Worm (Caenorhabditis elegans) whole organism, midembryonic: ENCODE measurements around the gene C01G10.5.

ENCODE experiments used
- T22C8.4 ChIP-seq: fragments of 200-800 bp; sonication (Bioruptor generic); IDR thresholded peaks from 2 replicates; pipeline ENCODE4 v1.3.6; 2022; ENCODE audit warnings: missing genetic modification characterization, missing compliant biosample characterization
- cog-1 ChIP-seq: sonication (generic microtip); optimal IDR thresholded peaks from 2 replicates; lab custom pipeline; 2016; ENCODE audit warnings: missing genetic modification characterization, missing compliant biosample characterization
- flt-1 ChIP-seq: fragments of 200-800 bp; sonication (Bioruptor generic); IDR thresholded peaks from 2 replicates; pipeline ENCODE4 v1.3.6; 2022; ENCODE audit warnings: missing genetic modification characterization, missing compliant biosample characterization
- klf-2 ChIP-seq: fragments of 200-800 bp; sonication (Bioruptor generic); conservative IDR thresholded peaks from 2 replicates; pipeline ENCODE4 v1.3.6; 2022; ENCODE audit warnings: missing genetic modification reagents, missing genetic modification characterization, missing compliant biosample characterization
- med-1 ChIP-seq: sonication (generic microtip); optimal IDR thresholded peaks from 2 replicates; lab custom pipeline; 2017; ENCODE audit warnings: missing genetic modification characterization, mild to moderate bottlenecking, missing compliant biosample characterization, antibody characterized with exemption, missing genetic modification reagents; ENCODE audit not compliant: insufficient read depth
- ref-1 ChIP-seq: fragments of 200-800 bp; sonication (Bioruptor generic); conservative IDR thresholded peaks from 2 replicates; pipeline ENCODE4 v1.3.6; 2022; ENCODE audit warnings: missing genetic modification reagents, missing genetic modification characterization, missing compliant biosample characterization
- tab-1 ChIP-seq: fragments of 200-800 bp; sonication (Bioruptor generic); IDR thresholded peaks from 2 replicates; pipeline ENCODE4 v1.3.6; 2022; ENCODE audit warnings: missing genetic modification characterization, missing compliant biosample characterization
- ztf-23 ChIP-seq: fragments of 200-800 bp; sonication (Bioruptor generic); IDR thresholded peaks from 2 replicates; pipeline ENCODE4 v1.3.6; 2022; ENCODE audit warnings: missing genetic modification reagents, missing genetic modification characterization, missing compliant biosample characterization
- ztf-29 ChIP-seq: fragments of 200-800 bp; sonication (Bioruptor generic); IDR thresholded peaks from 2 replicates; pipeline ENCODE4 v1.3.6; 2022; ENCODE audit warnings: missing genetic modification reagents, missing genetic modification characterization, missing compliant biosample characterization

The C01G10.5 gene

ce11 chrV:15055873-15056272 lies 33.5 kb downstream of the C01G10.5 start, which contains the start of gene C25D7.16:
Gene C25D7.16 (plus strand): TSS chrV:15056173.
- TF ChIP-seq ref-1 (GFP tag; lab: Robert Waterston, UW) (no peak), med-1 (no peak), T22C8.4 (GFP tag; lab: Robert Waterston, UW) (no peak), cog-1 (tag; lab: Kevin White, UChicago) (no peak), ztf-29 (no peak), flt-1 (GFP tag; lab: Robert Waterston, UW) (no peak), ztf-23 (GFP tag; lab: Robert Waterston, UW) (no peak), tab-1 (no peak)

- TF ChIP-seq klf-2 (GFP tag; lab: Robert Waterston, UW) = no peak
Observed at ce11 chrV:15054733-15055132, 34.6 kb downstream of the C01G10.5 start.

ce11 chrV:15052368-15052767 lies 37.0 kb downstream of the C01G10.5 start, which contains the start of the genes fbxa-82 and C25D7.5:
Gene fbxa-82 (minus strand): TSS chrV:15052530.
Gene C25D7.5 (plus strand): TSS chrV:15052650.
- no peak for TF ChIP-seq T22C8.4 (GFP tag; lab: Robert Waterston, UW)
- TF ChIP-seq klf-2 (GFP tag; lab: Robert Waterston, UW) = no peak
- no peak for TF ChIP-seq tab-1
- TF ChIP-seq med-1 = no peak
- no peak for TF ChIP-seq ref-1 (GFP tag; lab: Robert Waterston, UW)
- no peak for TF ChIP-seq flt-1 (GFP tag; lab: Robert Waterston, UW)
- no peak for TF ChIP-seq ztf-29
- no peak for TF ChIP-seq cog-1 (tag; lab: Kevin White, UChicago)
- TF ChIP-seq ztf-23 (GFP tag; lab: Robert Waterston, UW) = no peak

- no peak for TF ChIP-seq ref-1 (GFP tag; lab: Robert Waterston, UW)
- no peak for TF ChIP-seq ztf-23 (GFP tag; lab: Robert Waterston, UW)
- TF ChIP-seq med-1 = no peak
- no peak for TF ChIP-seq T22C8.4 (GFP tag; lab: Robert Waterston, UW)
- no peak for TF ChIP-seq tab-1
- TF ChIP-seq flt-1 (GFP tag; lab: Robert Waterston, UW) = no peak
- TF ChIP-seq klf-2 (GFP tag; lab: Robert Waterston, UW) = no peak
- no peak for TF ChIP-seq ztf-29
- no peak for TF ChIP-seq cog-1 (tag; lab: Kevin White, UChicago)
Observed at ce11 chrV:15051720-15052119, 37.6 kb downstream of the C01G10.5 start.

- TF ChIP-seq cog-1 (tag; lab: Kevin White, UChicago) (no peak), med-1 (no peak), klf-2 (GFP tag; lab: Robert Waterston, UW) (no peak), ref-1 (GFP tag; lab: Robert Waterston, UW) (no peak), T22C8.4 (GFP tag; lab: Robert Waterston, UW) (no peak), ztf-29 (no peak), flt-1 (GFP tag; lab: Robert Waterston, UW) (no peak), tab-1 (no peak), ztf-23 (GFP tag; lab: Robert Waterston, UW) (no peak)
Observed at ce11 chrV:15048107-15048506, 41.2 kb downstream of the C01G10.5 start, which contains the start of gene sdc-3. Gene sdc-3 (minus strand): TSS chrV:15048207.
